Worm (Caenorhabditis elegans) whole organism, L4/young adult: ENCODE measurements around the gene F53G2.1.

Experiments
- dao-5 ChIP-seq: sonication (generic microtip); optimal IDR thresholded peaks from 2 replicates; lab custom pipeline; 2016; ENCODE audit warnings: missing genotype, missing genetic modification characterization, moderate library complexity, missing compliant biosample characterization
- him-1 ChIP-seq: sonication (generic microtip); optimal IDR thresholded peaks from 2 replicates; lab custom pipeline; 2016; ENCODE audit warnings: missing genotype, missing genetic modification reagents, missing genetic modification characterization, missing compliant biosample characterization

- TF ChIP-seq him-1 (tag; lab: Kevin White, UChicago) (no peak), dao-5 (no peak)
Observed at ce11 chrII:2458881-2459280, 29.6 kb upstream of the F53G2.1 start, which contains the start of gene pqn-42.
